Worm (Caenorhabditis elegans) whole organism, dauer: ENCODE measurements around the gene gad-1.

ENCODE experiments used
- unc-62 ChIP-seq: sonication (generic microtip); optimal IDR thresholded peaks from 2 replicates; lab custom pipeline; 2017; ENCODE audit warnings: missing biosample characterization, missing genetic modification reagents, missing genetic modification characterization

The gad-1 gene

DNA sequence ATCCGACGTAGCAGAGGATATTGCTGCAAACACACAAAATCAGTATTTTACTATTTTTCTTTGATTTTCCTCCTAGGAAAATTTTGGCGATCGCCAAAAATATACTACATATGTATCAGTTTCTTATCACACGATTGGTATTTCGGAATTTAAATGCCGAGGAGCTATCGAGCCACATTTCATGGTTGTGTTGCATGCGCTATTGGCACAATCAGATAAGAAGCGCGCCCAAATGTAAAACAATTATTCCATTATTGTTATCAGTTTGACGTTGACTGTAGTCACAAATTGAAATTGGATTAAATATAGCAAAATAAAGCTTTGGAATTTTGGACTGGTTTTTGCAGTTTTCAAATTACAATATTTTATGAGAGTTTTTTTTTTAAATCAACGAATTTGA lies 34.4 kb downstream of the gad-1 start:
- no peak for TF ChIP-seq unc-62 (GFP tag; lab: Kevin White, UChicago)

DNA sequence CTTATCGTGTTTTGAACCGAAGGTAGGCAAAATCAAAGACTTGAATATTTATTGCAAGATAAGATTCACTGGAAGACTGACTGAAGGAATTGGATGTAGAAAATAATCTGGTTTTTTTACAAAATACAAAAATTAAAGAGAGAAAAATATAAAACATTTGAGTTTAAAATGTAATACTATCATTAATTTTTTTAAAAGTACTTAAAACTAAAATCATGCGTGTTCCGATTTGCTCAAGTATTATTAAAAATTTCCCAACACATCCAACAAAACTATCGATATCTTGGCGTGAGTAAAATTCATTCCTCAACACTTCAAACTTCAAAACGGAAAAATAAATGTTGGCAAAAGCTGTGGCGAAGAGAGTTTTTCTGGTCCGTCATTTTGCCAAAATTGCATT lies 43.1 kb downstream of the gad-1 start, which contains the start of gene F57F4.1:
TSS of gene F57F4.1 (plus strand) at position 301 of the 400 bp plus-strand sequence.
- TF ChIP-seq unc-62 (GFP tag; lab: Kevin White, UChicago) = no peak

DNA sequence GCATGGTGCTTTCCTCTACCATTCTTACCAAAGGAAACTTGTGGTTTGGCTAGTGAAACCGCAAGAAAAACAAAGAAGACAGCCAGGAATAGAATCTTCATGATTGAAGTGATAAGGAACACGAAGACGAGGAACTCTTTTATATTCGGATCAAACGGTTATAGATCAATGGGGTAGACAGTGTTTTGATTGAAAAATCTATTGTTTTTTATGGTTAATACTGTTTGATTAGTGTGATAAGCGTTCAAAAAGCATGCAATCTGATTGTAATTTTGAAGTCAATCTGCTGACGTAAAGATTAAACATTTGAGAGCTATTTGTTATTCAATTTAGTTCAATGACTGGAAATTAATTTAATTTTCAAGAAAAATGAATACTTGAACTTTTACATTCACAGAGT lies 43.7 kb downstream of the gad-1 start, which contains the start of gene F57F4.2:
TSS of gene F57F4.2 (minus strand) at position 101 of the 400 bp plus-strand sequence.
- no peak for TF ChIP-seq unc-62 (GFP tag; lab: Kevin White, UChicago)

DNA sequence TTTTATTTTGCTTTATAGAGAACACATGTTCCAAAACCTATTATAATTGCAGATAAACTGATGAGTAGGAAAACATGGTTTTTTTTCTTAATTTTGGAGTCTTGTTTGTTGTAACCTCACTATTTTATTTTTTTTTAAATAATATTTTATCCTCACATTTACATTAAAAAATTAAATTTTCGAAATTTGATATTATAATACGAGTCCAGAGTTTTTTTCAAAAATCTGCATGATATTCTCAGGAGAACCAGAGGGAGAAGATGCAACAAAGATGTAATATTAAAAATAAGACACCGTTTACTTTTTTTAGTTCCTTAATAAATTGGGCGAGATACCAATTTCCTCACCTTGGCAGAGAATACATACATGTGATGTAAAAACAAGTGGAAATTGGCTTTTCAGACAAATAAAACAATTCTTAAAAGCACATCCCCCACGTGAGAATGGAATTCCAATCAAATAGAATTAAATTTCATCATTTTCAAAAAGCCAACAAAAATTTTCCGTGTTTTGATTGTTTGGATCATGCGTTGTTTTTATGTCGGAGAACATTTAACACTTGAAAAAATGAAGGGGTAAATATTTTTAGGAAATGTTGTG lies 47.5 kb downstream of the gad-1 start:
- TF ChIP-seq unc-62 (GFP tag; lab: Kevin White, UChicago) = no peak
